Fruit fly (Drosophila melanogaster) whole organism, wandering third instar larva: ENCODE results near the gene alpha-Man-Ib.

Experiments used
- HLH106 ChIP-seq: fragments of 200-800 bp; optimal IDR thresholded peaks from 3 replicates; lab custom pipeline; 2019; ENCODE audit warnings: missing biosample characterization, mild to moderate bottlenecking, missing genetic modification characterization, moderate library complexity
- pan ChIP-seq: fragments of >200 bp; optimal IDR thresholded peaks from 2 replicates; lab custom pipeline; 2017
- psq ChIP-seq: fragments of 200-800 bp; sonication (Bioruptor generic); optimal IDR thresholded peaks from 3 replicates; lab custom pipeline; 2017; ENCODE audit warnings: missing biosample characterization, mild to moderate bottlenecking, missing genetic modification characterization, moderate library complexity

DNA sequence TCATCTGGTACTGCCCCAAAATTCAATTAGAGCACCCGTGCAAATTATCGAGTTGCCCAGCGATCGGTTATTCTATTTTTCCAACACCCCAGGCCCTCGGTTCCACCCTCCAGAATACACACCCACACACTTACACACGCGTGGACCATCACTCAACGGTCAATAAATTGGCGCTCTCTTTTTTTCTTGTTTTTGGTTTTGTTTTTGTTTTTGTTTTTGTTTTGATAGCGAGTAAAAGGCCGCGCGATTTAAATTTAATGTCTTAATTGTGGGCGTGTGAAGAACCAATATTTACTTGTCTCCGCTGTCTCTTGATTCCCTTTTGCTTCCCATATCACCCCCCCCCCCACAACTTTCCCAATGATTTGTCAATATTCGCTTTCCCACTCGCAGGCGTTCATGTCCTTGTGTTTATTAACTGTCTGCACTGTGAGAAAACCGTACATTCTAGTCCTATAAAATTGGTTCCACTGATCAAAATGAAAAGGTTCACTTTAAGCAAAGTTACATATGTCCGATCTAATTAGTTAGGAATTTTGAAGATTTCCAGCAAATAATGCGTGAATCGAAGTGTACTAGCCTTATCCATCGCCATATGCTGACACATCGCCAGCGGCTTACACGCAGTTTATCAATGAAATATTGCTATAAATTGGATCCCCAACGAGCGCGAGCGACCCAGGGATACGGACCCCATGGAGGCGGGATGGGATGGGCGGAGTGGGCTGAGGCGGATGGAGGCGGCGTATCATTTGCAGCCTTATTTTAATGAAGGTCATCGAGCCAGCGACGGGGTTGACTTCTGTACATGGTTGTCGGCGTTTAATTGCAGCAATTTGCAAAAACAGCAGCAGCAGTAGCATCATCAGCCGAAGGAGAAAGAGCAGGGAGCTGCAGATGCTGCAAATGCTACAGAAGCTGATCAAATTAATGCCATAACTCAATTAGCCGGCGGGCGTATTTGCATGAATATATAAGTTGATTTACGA lies 27.4 kb upstream of the alpha-Man-Ib start:
- TF ChIP-seq pan (lab: Kevin White, UChicago) (no peak), HLH106 (tag; lab: Kevin White, UChicago) (no peak), psq (no peak)
